Fruit fly (Drosophila melanogaster) whole organism, embryonic: ENCODE results near the gene drongo.
A peak's percentile ranks its signal among the peaks of the same experiment; 100 is the strongest.

Experiments used
- Aef1 ChIP-seq: fragments of 200-800 bp; sonication (Bioruptor generic); IDR thresholded peaks from 3 replicates; pipeline ENCODE4 v1.3.6; 2022; ENCODE audit warnings: missing biosample characterization, missing genetic modification characterization
- CG10267 ChIP-seq: fragments of 200-800 bp; sonication (Bioruptor generic); optimal IDR thresholded peaks from 2 replicates; lab custom pipeline; 2018; ENCODE audit warnings: missing biosample characterization, mild to moderate bottlenecking, missing genetic modification characterization, moderate library complexity
- CG10979 ChIP-seq: fragments of 200-800 bp; sonication (Bioruptor generic); optimal IDR thresholded peaks from 2 replicates; lab custom pipeline; 2018; ENCODE audit warnings: missing biosample characterization, mild to moderate bottlenecking, missing genetic modification characterization, moderate library complexity
- CG11504 ChIP-seq: fragments of 200-800 bp; sonication (Bioruptor generic); optimal IDR thresholded peaks from 3 replicates; lab custom pipeline; 2019; ENCODE audit warnings: missing biosample characterization, mild to moderate bottlenecking, missing genetic modification characterization, moderate library complexity
- CG14441 ChIP-seq: fragments of 200-800 bp; sonication (Bioruptor generic); IDR thresholded peaks from 2 replicates; pipeline ENCODE4 v1.3.6; 2022; ENCODE audit warnings: missing biosample characterization, missing genetic modification characterization
- CG15514 ChIP-seq: fragments of 200-800 bp; sonication (Bioruptor generic); optimal IDR thresholded peaks from 3 replicates; lab custom pipeline; 2017; ENCODE audit warnings: missing biosample characterization, missing genetic modification characterization, mild to moderate bottlenecking, moderate library complexity, missing genetic modification reagents
- CG16815 ChIP-seq: fragments of 200-800 bp; sonication (Bioruptor generic); optimal IDR thresholded peaks from 3 replicates; lab custom pipeline; 2017; ENCODE audit warnings: missing biosample characterization, mild to moderate bottlenecking, missing genetic modification characterization
- CG17385 ChIP-seq: fragments of 200-800 bp; sonication (Bioruptor generic); optimal IDR thresholded peaks from 3 replicates; lab custom pipeline; 2018; ENCODE audit warnings: missing biosample characterization, mild to moderate bottlenecking, missing genetic modification characterization
- CG18476 ChIP-seq: fragments of 200-800 bp; sonication (Bioruptor generic); optimal IDR thresholded peaks from 2 replicates; lab custom pipeline; 2016; ENCODE audit warnings: missing biosample characterization, mild to moderate bottlenecking, missing genetic modification characterization
- CG2120 ChIP-seq: fragments of 200-800 bp; sonication (Bioruptor generic); optimal IDR thresholded peaks from 3 replicates; lab custom pipeline; 2016; ENCODE audit warnings: missing biosample characterization, missing genetic modification characterization
- CG34224 ChIP-seq: fragments of 200-800 bp; sonication (Bioruptor generic); IDR thresholded peaks from 3 replicates; pipeline ENCODE4 v1.3.6; 2022; ENCODE audit warnings: missing biosample characterization, missing genetic modification characterization; ENCODE audit not compliant: partially characterized antibody
- CG34422 ChIP-seq: fragments of 200-800 bp; sonication (Bioruptor generic); IDR thresholded peaks from 3 replicates; pipeline ENCODE4 v1.3.6; 2022; ENCODE audit warnings: missing biosample characterization, missing genetic modification characterization
- CG42726 ChIP-seq: fragments of 200-800 bp; sonication (Bioruptor generic); IDR thresholded peaks from 2 replicates; pipeline ENCODE4 v1.3.6; 2022; ENCODE audit warnings: missing biosample characterization, missing genetic modification characterization; ENCODE audit not compliant: partially characterized antibody
- CG4282 ChIP-seq: fragments of 200-800 bp; sonication (Bioruptor generic); optimal IDR thresholded peaks from 2 replicates; lab custom pipeline; 2016; ENCODE audit warnings: missing biosample characterization, missing genetic modification characterization
- CG4707 ChIP-seq: fragments of 200-800 bp; sonication (Bioruptor generic); optimal IDR thresholded peaks from 2 replicates; lab custom pipeline; 2018; ENCODE audit warnings: missing biosample characterization, mild to moderate bottlenecking, missing genetic modification characterization, moderate library complexity
- CG6813 ChIP-seq: fragments of 200-800 bp; sonication (Bioruptor generic); optimal IDR thresholded peaks from 2 replicates; lab custom pipeline; 2017; ENCODE audit warnings: missing biosample characterization, missing genetic modification characterization, mild to moderate bottlenecking, moderate library complexity, missing genetic modification reagents
- CG7987 ChIP-seq: fragments of 200-800 bp; sonication (Bioruptor generic); optimal IDR thresholded peaks from 2 replicates; lab custom pipeline; 2018; ENCODE audit warnings: missing biosample characterization, mild to moderate bottlenecking, missing genetic modification characterization, moderate library complexity
- CG8388 ChIP-seq: fragments of 200-800 bp; sonication (Bioruptor generic); optimal IDR thresholded peaks from 2 replicates; lab custom pipeline; 2019; ENCODE audit warnings: missing biosample characterization, mild to moderate bottlenecking, missing genetic modification characterization, moderate library complexity
- CG9727 ChIP-seq: fragments of 200-800 bp; sonication (Bioruptor generic); optimal IDR thresholded peaks from 3 replicates; lab custom pipeline; 2017; ENCODE audit warnings: missing biosample characterization, mild to moderate bottlenecking, missing genetic modification characterization
- Dip3 ChIP-seq: fragments of 200-800 bp; sonication (Bioruptor generic); optimal IDR thresholded peaks from 3 replicates; lab custom pipeline; 2016; ENCODE audit warnings: missing biosample characterization, missing genetic modification characterization
- Dll ChIP-seq: fragments of 200-800 bp; sonication (Bioruptor generic); IDR thresholded peaks from 4 replicates; pipeline ENCODE4 v1.3.6; 2022; ENCODE audit warnings: missing biosample characterization, missing genetic modification characterization; ENCODE audit not compliant: partially characterized antibody
- Dp ChIP-seq: fragments of 200-800 bp; sonication (Bioruptor generic); optimal IDR thresholded peaks from 2 replicates; lab custom pipeline; 2018; ENCODE audit warnings: missing biosample characterization, mild to moderate bottlenecking, missing genetic modification characterization, moderate library complexity
- Drgx ChIP-seq: fragments of 200-800 bp; sonication (Bioruptor generic); IDR thresholded peaks from 2 replicates; pipeline ENCODE4 v1.3.6; 2022; ENCODE audit warnings: missing biosample characterization, missing genetic modification characterization
- E2f2 ChIP-seq: fragments of 200-800 bp; sonication (Bioruptor generic); IDR thresholded peaks from 2 replicates; pipeline ENCODE4 v1.3.6; 2022; ENCODE audit warnings: missing biosample characterization, missing genetic modification characterization
- Elba2 ChIP-seq: fragments of 200-800 bp; sonication (Bioruptor generic); optimal IDR thresholded peaks from 3 replicates; lab custom pipeline; 2016; ENCODE audit warnings: missing biosample characterization, missing genetic modification characterization
- MBD-R2 ChIP-seq: fragments of 200-800 bp; sonication (Bioruptor generic); IDR thresholded peaks from 2 replicates; pipeline ENCODE4 v1.3.6; 2022; ENCODE audit warnings: missing biosample characterization, missing genetic modification characterization
- MESR4 ChIP-seq: fragments of 200-800 bp; sonication (Bioruptor generic); optimal IDR thresholded peaks from 2 replicates; lab custom pipeline; 2018; ENCODE audit warnings: missing biosample characterization, mild to moderate bottlenecking, missing genetic modification characterization, moderate library complexity
- Med ChIP-seq: fragments of 200-800 bp; sonication (Bioruptor generic); peaks from one replicate; lab custom pipeline; 2016; ENCODE audit warnings: missing biosample characterization, missing genetic modification characterization, mild to moderate bottlenecking, inconsistent platforms, moderate library complexity
- Meics ChIP-seq: fragments of 200-800 bp; sonication (Bioruptor generic); optimal IDR thresholded peaks from 2 replicates; lab custom pipeline; 2017; ENCODE audit warnings: missing biosample characterization, mild to moderate bottlenecking, missing genetic modification characterization
- Myb ChIP-seq: fragments of 200-800 bp; sonication (Bioruptor generic); optimal IDR thresholded peaks from 2 replicates; lab custom pipeline; 2016; ENCODE audit warnings: missing biosample characterization, missing genetic modification characterization
- Pdp1 ChIP-seq, 2 experiments: fragments of 200-800 bp; sonication (Bioruptor generic); optimal IDR thresholded peaks; 3 replicates each; lab custom pipeline; 2016; ENCODE audit warnings: missing biosample characterization in 2 of 2, missing genetic modification characterization in 2 of 2, mild to moderate bottlenecking in 1 of 2, moderate library complexity in 1 of 2
- Vsx1 ChIP-seq: fragments of 200-800 bp; sonication (Bioruptor generic); optimal IDR thresholded peaks from 2 replicates; lab custom pipeline; 2017; ENCODE audit warnings: missing biosample characterization, mild to moderate bottlenecking, missing genetic modification characterization, missing genetic modification reagents
- chinmo ChIP-seq: fragments of 200-800 bp; sonication (Bioruptor generic); IDR thresholded peaks from 4 replicates; pipeline ENCODE4 v1.3.6; 2022; ENCODE audit warnings: missing biosample characterization, missing genetic modification characterization; ENCODE audit not compliant: partially characterized antibody
- ci ChIP-seq: fragments of 200-800 bp; sonication (Bioruptor generic); IDR thresholded peaks from 3 replicates; pipeline ENCODE4 v1.3.6; 2022; ENCODE audit warnings: missing biosample characterization, missing genetic modification characterization
- crp ChIP-seq, 2 experiments: fragments of 200-800 bp; sonication (Bioruptor generic); optimal IDR thresholded peaks; 2 replicates in 1 of 2; 3 replicates in 1 of 2; lab custom pipeline; 2017; ENCODE audit warnings: missing biosample characterization in 2 of 2, missing genetic modification characterization in 2 of 2, mild to moderate bottlenecking in 1 of 2, moderate library complexity in 1 of 2
- da ChIP-seq: fragments of 200-800 bp; sonication (Bioruptor generic); optimal IDR thresholded peaks from 2 replicates; lab custom pipeline; 2016; ENCODE audit warnings: missing biosample characterization, missing genetic modification characterization
- disco-r ChIP-seq: fragments of 200-800 bp; sonication (Bioruptor generic); optimal IDR thresholded peaks from 2 replicates; lab custom pipeline; 2016; ENCODE audit warnings: missing biosample characterization, missing genetic modification characterization
- exex ChIP-seq: fragments of 200-800 bp; sonication (Bioruptor generic); optimal IDR thresholded peaks from 4 replicates; lab custom pipeline; 2018; ENCODE audit warnings: missing biosample characterization, mild to moderate bottlenecking, missing genetic modification characterization, moderate library complexity
- fd3F ChIP-seq: fragments of 200-800 bp; sonication (Bioruptor generic); optimal IDR thresholded peaks from 2 replicates; lab custom pipeline; 2018; ENCODE audit warnings: missing biosample characterization, mild to moderate bottlenecking, missing genetic modification characterization, moderate library complexity
- gcm2 ChIP-seq: fragments of 200-800 bp; sonication (Bioruptor generic); optimal IDR thresholded peaks from 2 replicates; lab custom pipeline; 2016; ENCODE audit warnings: missing biosample characterization, missing genetic modification characterization
- grn ChIP-seq: fragments of 200-800 bp; sonication (Bioruptor generic); optimal IDR thresholded peaks from 3 replicates; lab custom pipeline; 2017; ENCODE audit warnings: missing biosample characterization, missing genetic modification characterization
- inv ChIP-seq: fragments of 200-800 bp; sonication (Bioruptor generic); IDR thresholded peaks from 2 replicates; pipeline ENCODE4 v1.3.6; 2022; ENCODE audit warnings: missing biosample characterization, missing genetic modification characterization; ENCODE audit not compliant: partially characterized antibody
- phol ChIP-seq: fragments of 200-800 bp; sonication (Bioruptor generic); optimal IDR thresholded peaks from 3 replicates; lab custom pipeline; 2018; ENCODE audit warnings: missing biosample characterization, mild to moderate bottlenecking, missing genetic modification characterization, moderate library complexity
- pum ChIP-seq: fragments of 200-800 bp; sonication (Bioruptor generic); optimal IDR thresholded peaks from 2 replicates; lab custom pipeline; 2016; ENCODE audit warnings: missing biosample characterization, missing genetic modification characterization
- pzg ChIP-seq: fragments of 200-800 bp; sonication (Bioruptor generic); optimal IDR thresholded peaks from 3 replicates; lab custom pipeline; 2018; ENCODE audit warnings: missing biosample characterization, mild to moderate bottlenecking, missing genetic modification characterization, moderate library complexity
- row ChIP-seq: fragments of 200-800 bp; sonication (Bioruptor generic); IDR thresholded peaks from 3 replicates; pipeline ENCODE4 v1.3.6; 2022; ENCODE audit warnings: missing biosample characterization, missing genetic modification characterization
- twi ChIP-seq: fragments of 200-800 bp; optimal IDR thresholded peaks from 2 replicates; lab custom pipeline; 2019; ENCODE audit warnings: missing biosample characterization, mild to moderate bottlenecking, missing genetic modification characterization, moderate library complexity
- unc-4 ChIP-seq: fragments of 200-800 bp; sonication (Bioruptor generic); IDR thresholded peaks from 2 replicates; pipeline ENCODE4 v1.3.6; 2022; ENCODE audit warnings: missing biosample characterization, missing genetic modification characterization; ENCODE audit not compliant: partially characterized antibody
- zen2 ChIP-seq: fragments of 200-800 bp; sonication (Bioruptor generic); IDR thresholded peaks from 3 replicates; pipeline ENCODE4 v1.3.6; 2022; ENCODE audit warnings: missing biosample characterization, missing genetic modification characterization; ENCODE audit not compliant: partially characterized antibody

The drongo gene

DNA sequence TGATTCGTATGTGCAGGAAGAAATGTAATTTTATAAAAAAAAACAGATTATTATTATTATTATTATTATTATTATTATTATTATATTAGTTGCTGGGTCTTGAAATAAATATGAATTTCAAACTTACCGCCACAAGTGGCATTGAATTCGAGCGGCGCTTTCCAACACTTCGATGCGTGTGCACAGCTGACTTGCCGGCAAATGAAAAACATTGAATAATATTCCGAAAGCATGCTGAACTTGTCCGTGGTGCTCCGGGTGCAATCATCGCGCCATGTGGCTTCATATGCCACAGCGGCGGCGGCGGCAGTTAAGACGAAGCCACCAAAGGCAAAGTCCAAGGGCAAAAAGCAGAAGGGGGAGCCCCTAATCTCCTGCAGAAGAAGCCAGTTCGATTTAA is 39.5 kb downstream of the drongo start, which contains the start of gene Dbp21E2:
TSS of gene Dbp21E2 (plus strand) at position 180 of the 400 bp plus-strand sequence.
- TF ChIP-seq CG34224 (GFP tag; lab: Robert Waterston, UW) (no peak), pum (no peak), CG2120 (peak; percentile 1), disco-r (GFP tag; lab: Kevin White, UChicago) (no peak), ci (GFP tag; lab: Robert Waterston, UW) (peak; percentile 13; the same call in 1 of the 3 replicates), CG10979 (no peak), CG34422 (GFP tag; lab: Robert Waterston, UW) (peak; percentile 34; the same call in 1 of the 3 replicates), unc-4 (GFP tag; lab: Robert Waterston, UW) (0 out of 2 replicates have a peak, but pooled peaks have one; percentile 17), CG6813 (GFP tag; lab: Kevin White, UChicago) (no peak), grn (GFP tag; lab: Kevin White, UChicago) (no peak), da (no peak), MBD-R2 (GFP tag; lab: Robert Waterston, UW) (peak; percentile 74), zen2 (no peak), Dp (GFP tag; lab: Kevin White, UChicago) (peak; percentile 84), CG16815 (GFP tag; lab: Kevin White, UChicago) (no peak), CG15514 (GFP tag; lab: Kevin White, UChicago) (peak; percentile 11), CG11504 (tag; lab: Kevin White, UChicago) (no peak), CG9727 (GFP tag; lab: Kevin White, UChicago) (no peak), twi (tag; lab: Kevin White, UChicago) (no peak), CG8388 (GFP tag; lab: Kevin White, UChicago) (no peak), CG10267 (tag; lab: Kevin White, UChicago) (peak; percentile 83), crp (GFP tag; optimal IDR thresholded peaks at IDR 0.05; lab: Kevin White, UChicago) (peak in 1 of 2 experiments; percentile 84), E2f2 (GFP tag; lab: Robert Waterston, UW) (peak; percentile 93), pzg (GFP tag; lab: Kevin White, UChicago) (peak; percentile 24), chinmo (GFP tag; lab: Robert Waterston, UW) (0 out of 4 replicates have a peak, but pooled peaks have one; percentile 6), Dll (peak; percentile 18; the same call in 1 of the 4 replicates), Meics (GFP tag; lab: Kevin White, UChicago) (no peak), MESR4 (GFP tag; lab: Kevin White, UChicago) (peak; percentile 38), Pdp1 (GFP tag; optimal IDR thresholded peaks at IDR 0.05; lab: Kevin White, UChicago) (peak in 1 of 2 experiments; percentile 87), Vsx1 (GFP tag; lab: Kevin White, UChicago) (no peak), gcm2 (no peak)

dm6 chr2L:810277-810676 is 40.6 kb downstream of the drongo start, which contains the start of gene Nnf1b:
TSS of gene Nnf1b (plus strand) at chr2L:810577.
- TF ChIP-seq inv (GFP tag; lab: Robert Waterston, UW) (no peak), phol (tag; lab: Kevin White, UChicago) (no peak), Myb (no peak), CG4707 (GFP tag; lab: Kevin White, UChicago) (no peak), exex (tag; lab: Kevin White, UChicago) (no peak), CG10267 (tag; lab: Kevin White, UChicago) (peak; percentile 4), CG14441 (GFP tag; lab: Robert Waterston, UW) (no peak), fd3F (GFP tag; lab: Kevin White, UChicago) (no peak), CG4282 (GFP tag; lab: Kevin White, UChicago) (no peak), Drgx (GFP tag; lab: Robert Waterston, UW) (no peak), row (no peak), CG17385 (no peak), Med (GFP tag; lab: Kevin White, UChicago) (peak; percentile 35), Dip3 (GFP tag; lab: Kevin White, UChicago) (no peak), Elba2 (GFP tag; lab: Kevin White, UChicago) (no peak), CG7987 (GFP tag; lab: Kevin White, UChicago) (no peak), CG18476 (GFP tag; lab: Kevin White, UChicago) (no peak), Aef1 (no peak), CG42726 (GFP tag; lab: Robert Waterston, UW) (no peak)
